Worm (Caenorhabditis elegans): ENCODE results near the gene scly-1.

DNA sequence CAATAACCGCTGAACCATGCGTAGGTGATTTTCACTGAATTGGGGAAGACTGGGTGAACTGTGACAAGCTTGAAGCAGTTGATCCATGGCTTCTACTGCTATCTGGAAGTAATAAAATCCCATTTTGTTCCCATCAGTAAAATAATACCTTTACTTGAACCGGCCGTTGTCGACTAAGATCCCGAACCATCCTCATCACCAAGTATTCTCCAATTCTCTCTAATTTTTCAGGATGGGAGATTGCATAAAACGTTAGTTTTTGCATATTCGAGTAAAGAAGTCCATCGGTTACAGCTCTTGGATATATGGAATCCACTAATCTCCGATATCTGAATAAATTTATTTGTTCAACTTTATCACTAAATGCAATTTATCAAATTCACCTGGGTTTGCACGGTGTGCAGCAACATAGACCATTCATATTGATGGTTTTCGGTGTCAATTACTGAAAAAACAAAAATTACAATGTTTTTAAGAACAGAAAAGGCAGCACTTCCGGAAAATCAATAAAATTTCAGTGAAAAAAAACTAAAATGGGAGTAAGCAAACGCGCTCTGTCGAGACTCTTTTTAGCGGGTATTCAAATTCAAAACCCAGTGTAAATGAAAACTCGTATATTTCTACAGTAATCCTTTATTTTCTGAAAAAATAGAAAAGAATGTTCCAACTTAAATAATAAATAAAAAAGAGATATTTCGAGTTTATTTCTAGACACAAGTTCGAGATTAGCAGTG, 39.9 kb upstream of the scly-1 start, which contains the start of gene efr-3:
- TF ChIP-seq lin-11 (tag; optimal IDR thresholded peaks at IDR 0.05), result no peak
- no peak for TF ChIP-seq hlh-13 (GFP tag; optimal IDR thresholded peaks at IDR 0.05)
- TF ChIP-seq ama-1 (optimal IDR thresholded peaks at IDR 0.05), result no peak
- peak; percentile 6 for TF ChIP-seq unc-42 (tag; optimal IDR thresholded peaks at IDR 0.05)
- no peak for TF ChIP-seq hlh-6 (tag; optimal IDR thresholded peaks at IDR 0.05)
- TF ChIP-seq ceh-24 (tag; optimal IDR thresholded peaks at IDR 0.05), result no peak
- no peak for TF ChIP-seq sox-2 (GFP tag; IDR thresholded peaks at IDR 0.05)
- no peak for TF ChIP-seq ets-4 (tag; optimal IDR thresholded peaks at IDR 0.05)
- no peak for TF ChIP-seq unc-55 (GFP tag; optimal IDR thresholded peaks at IDR 0.05)
- no peak for TF ChIP-seq F13H6.1 (tag; optimal IDR thresholded peaks at IDR 0.05)
- TF ChIP-seq hlh-8 (tag; optimal IDR thresholded peaks at IDR 0.05), result no peak

Data from whole organism, late embryonic.